Fruit fly (Drosophila melanogaster) whole organism, embryonic: ENCODE results near the gene CG2104.
A peak's percentile ranks its signal among the peaks of the same experiment; 100 is the strongest.

ENCODE experiments used
- Abd-B ChIP-seq: fragments of 200-800 bp; sonication (Bioruptor generic); optimal IDR thresholded peaks from 2 replicates; lab custom pipeline; 2018; ENCODE audit warnings: missing biosample characterization, mild to moderate bottlenecking, missing genetic modification characterization, moderate library complexity
- Ada2b ChIP-seq: fragments of 200-800 bp; sonication (Bioruptor generic); IDR thresholded peaks from 2 replicates; pipeline ENCODE4 v1.3.6; 2022; ENCODE audit warnings: missing biosample characterization, missing genetic modification characterization
- Asciz ChIP-seq: fragments of 200-800 bp; sonication (Bioruptor generic); optimal IDR thresholded peaks from 2 replicates; lab custom pipeline; 2017; ENCODE audit warnings: missing biosample characterization, mild to moderate bottlenecking, missing genetic modification characterization, missing genetic modification reagents
- B-H1 ChIP-seq: fragments of 200-800 bp; sonication (Bioruptor generic); IDR thresholded peaks from 3 replicates; pipeline ENCODE4 v1.3.6; 2022; ENCODE audit warnings: missing biosample characterization, missing genetic modification characterization
- CG10209 ChIP-seq: fragments of 200-800 bp; sonication (Bioruptor generic); optimal IDR thresholded peaks from 3 replicates; lab custom pipeline; 2017; ENCODE audit warnings: missing biosample characterization, mild to moderate bottlenecking, missing genetic modification characterization, missing genetic modification reagents
- CG1024 ChIP-seq: fragments of 200-800 bp; sonication (Bioruptor generic); IDR thresholded peaks from 2 replicates; pipeline ENCODE4 v1.3.6; 2022; ENCODE audit warnings: missing biosample characterization, missing genetic modification characterization
- CG10366 ChIP-seq: fragments of 200-800 bp; sonication (Bioruptor generic); IDR thresholded peaks from 2 replicates; pipeline ENCODE4 v1.3.6; 2022; ENCODE audit warnings: missing biosample characterization, missing genetic modification characterization
- CG10462 ChIP-seq: fragments of 200-800 bp; sonication (Bioruptor generic); optimal IDR thresholded peaks from 2 replicates; lab custom pipeline; 2016; ENCODE audit warnings: missing biosample characterization, missing genetic modification characterization
- CG10565 ChIP-seq: fragments of 200-800 bp; sonication (Bioruptor generic); optimal IDR thresholded peaks from 3 replicates; lab custom pipeline; 2016; ENCODE audit warnings: missing biosample characterization, mild to moderate bottlenecking, missing genetic modification characterization
- CG11504 ChIP-seq: fragments of 200-800 bp; sonication (Bioruptor generic); optimal IDR thresholded peaks from 3 replicates; lab custom pipeline; 2019; ENCODE audit warnings: missing biosample characterization, mild to moderate bottlenecking, missing genetic modification characterization, moderate library complexity
- CG14050 ChIP-seq: fragments of 200-800 bp; sonication (Bioruptor generic); IDR thresholded peaks from 3 replicates; pipeline ENCODE4 v1.3.6; 2022; ENCODE audit warnings: missing biosample characterization, missing genetic modification characterization
- CG15514 ChIP-seq: fragments of 200-800 bp; sonication (Bioruptor generic); optimal IDR thresholded peaks from 3 replicates; lab custom pipeline; 2017; ENCODE audit warnings: missing biosample characterization, missing genetic modification characterization, mild to moderate bottlenecking, moderate library complexity, missing genetic modification reagents
- CG15696 ChIP-seq: fragments of 200-800 bp; sonication (Bioruptor generic); optimal IDR thresholded peaks from 2 replicates; lab custom pipeline; 2019; ENCODE audit warnings: missing biosample characterization, mild to moderate bottlenecking, missing genetic modification characterization, moderate library complexity
- CG1647 ChIP-seq: fragments of 200-800 bp; sonication (Bioruptor generic); optimal IDR thresholded peaks from 3 replicates; lab custom pipeline; 2016; ENCODE audit warnings: missing biosample characterization, missing genetic modification characterization
- CG17361 ChIP-seq: fragments of 200-800 bp; sonication (Bioruptor generic); IDR thresholded peaks from 3 replicates; pipeline ENCODE4 v1.3.6; 2022; ENCODE audit warnings: missing biosample characterization, missing genetic modification characterization
- CG17385 ChIP-seq: fragments of 200-800 bp; sonication (Bioruptor generic); optimal IDR thresholded peaks from 3 replicates; lab custom pipeline; 2018; ENCODE audit warnings: missing biosample characterization, mild to moderate bottlenecking, missing genetic modification characterization
- CG18599 ChIP-seq: fragments of 200-800 bp; sonication (Bioruptor generic); optimal IDR thresholded peaks from 3 replicates; lab custom pipeline; 2017; ENCODE audit warnings: missing biosample characterization, missing genetic modification characterization, mild to moderate bottlenecking, moderate library complexity, missing genetic modification reagents
- CG2199 ChIP-seq: fragments of 200-800 bp; sonication (Bioruptor generic); IDR thresholded peaks from 3 replicates; pipeline ENCODE4 v1.3.6; 2022; ENCODE audit warnings: missing biosample characterization, missing genetic modification characterization
- CG2875 ChIP-seq: fragments of 200-800 bp; sonication (Bioruptor generic); optimal IDR thresholded peaks from 2 replicates; lab custom pipeline; 2017; ENCODE audit warnings: missing biosample characterization, mild to moderate bottlenecking, missing genetic modification characterization, missing genetic modification reagents
- CG34224 ChIP-seq: fragments of 200-800 bp; sonication (Bioruptor generic); IDR thresholded peaks from 3 replicates; pipeline ENCODE4 v1.3.6; 2022; ENCODE audit warnings: missing biosample characterization, missing genetic modification characterization; ENCODE audit not compliant: partially characterized antibody
- CG3838 ChIP-seq: fragments of 200-800 bp; sonication (Bioruptor generic); optimal IDR thresholded peaks from 3 replicates; lab custom pipeline; 2016; ENCODE audit warnings: missing biosample characterization, missing genetic modification characterization
- CG4854 ChIP-seq: fragments of 200-800 bp; sonication (Bioruptor generic); optimal IDR thresholded peaks from 2 replicates; lab custom pipeline; 2016; ENCODE audit warnings: missing biosample characterization, missing genetic modification characterization, inconsistent platforms
- CG5180 ChIP-seq: fragments of 200-800 bp; sonication (Bioruptor generic); optimal IDR thresholded peaks from 3 replicates; lab custom pipeline; 2017; ENCODE audit warnings: missing biosample characterization, missing genetic modification characterization, mild to moderate bottlenecking, moderate library complexity, missing genetic modification reagents
- CG7556 ChIP-seq: fragments of 200-800 bp; sonication (Bioruptor generic); optimal IDR thresholded peaks from 2 replicates; lab custom pipeline; 2017; ENCODE audit warnings: missing biosample characterization, mild to moderate bottlenecking, missing genetic modification characterization
- CG9609 ChIP-seq: fragments of 200-800 bp; sonication (Bioruptor generic); optimal IDR thresholded peaks from 3 replicates; lab custom pipeline; 2016; ENCODE audit warnings: missing biosample characterization, missing genetic modification characterization
- CoRest ChIP-seq: fragments of 200-800 bp; sonication (Bioruptor generic); optimal IDR thresholded peaks from 3 replicates; lab custom pipeline; 2018; ENCODE audit warnings: missing biosample characterization, mild to moderate bottlenecking, missing genetic modification characterization, moderate library complexity
- Deaf1 ChIP-seq: fragments of 200-800 bp; optimal IDR thresholded peaks from 3 replicates; lab custom pipeline; 2019; ENCODE audit warnings: missing biosample characterization, mild to moderate bottlenecking, missing genetic modification characterization, moderate library complexity
- Dip3 ChIP-seq: fragments of 200-800 bp; sonication (Bioruptor generic); optimal IDR thresholded peaks from 3 replicates; lab custom pipeline; 2016; ENCODE audit warnings: missing biosample characterization, missing genetic modification characterization
- Dll ChIP-seq: fragments of 200-800 bp; sonication (Bioruptor generic); IDR thresholded peaks from 4 replicates; pipeline ENCODE4 v1.3.6; 2022; ENCODE audit warnings: missing biosample characterization, missing genetic modification characterization; ENCODE audit not compliant: partially characterized antibody
- Eip74EF ChIP-seq, 2 experiments: fragments of 200-800 bp in 1 of 2; fragments of >200 bp in 1 of 2; sonication (Bioruptor generic) in 1 of 2; optimal IDR thresholded peaks; 2 replicates each; lab custom pipeline; 2017 to 2019; ENCODE audit warnings: missing biosample characterization in 2 of 2, missing genetic modification characterization in 2 of 2, mild to moderate bottlenecking in 1 of 2, moderate library complexity in 1 of 2
- Spps ChIP-seq: fragments of 200-800 bp; sonication (Bioruptor generic); optimal IDR thresholded peaks from 2 replicates; lab custom pipeline; 2018; ENCODE audit warnings: missing biosample characterization, mild to moderate bottlenecking, missing genetic modification characterization
- Tbp ChIP-seq: fragments of >200 bp; optimal IDR thresholded peaks from 2 replicates; lab custom pipeline; 2018; ENCODE audit warnings: missing biosample characterization, missing genetic modification characterization
- YL-1 ChIP-seq: fragments of 200-800 bp; sonication (Bioruptor generic); optimal IDR thresholded peaks from 3 replicates; lab custom pipeline; 2017; ENCODE audit warnings: missing biosample characterization, mild to moderate bottlenecking, missing genetic modification characterization
- ash1 ChIP-seq: fragments of 200-800 bp; sonication (Bioruptor generic); optimal IDR thresholded peaks from 2 replicates; lab custom pipeline; 2018; ENCODE audit warnings: missing biosample characterization, mild to moderate bottlenecking, missing genetic modification characterization
- az2 ChIP-seq: fragments of 200-800 bp; sonication (Bioruptor generic); optimal IDR thresholded peaks from 3 replicates; lab custom pipeline; 2016; ENCODE audit warnings: missing biosample characterization, missing genetic modification characterization
- ci ChIP-seq: fragments of 200-800 bp; sonication (Bioruptor generic); IDR thresholded peaks from 3 replicates; pipeline ENCODE4 v1.3.6; 2022; ENCODE audit warnings: missing biosample characterization, missing genetic modification characterization
- croc ChIP-seq: fragments of 200-800 bp; sonication (Bioruptor generic); conservative IDR thresholded peaks from 3 replicates; pipeline ENCODE4 v1.3.6; 2022; ENCODE audit warnings: missing biosample characterization, missing genetic modification characterization
- dati ChIP-seq: fragments of 200-800 bp; sonication (Bioruptor generic); IDR thresholded peaks from 2 replicates; pipeline ENCODE4 v1.3.6; 2022; ENCODE audit warnings: missing biosample characterization, missing genetic modification characterization
- fru ChIP-seq: fragments of >200 bp; optimal IDR thresholded peaks from 2 replicates; lab custom pipeline; 2017
- fu2 ChIP-seq: fragments of 200-800 bp; sonication (Bioruptor generic); optimal IDR thresholded peaks from 2 replicates; lab custom pipeline; 2016; ENCODE audit warnings: missing biosample characterization, missing genetic modification characterization
- hth ChIP-seq: fragments of >200 bp; optimal IDR thresholded peaks from 2 replicates; lab custom pipeline; 2017; ENCODE audit warnings: inconsistent platforms
- jumu ChIP-seq: fragments of 200-800 bp; sonication (Bioruptor generic); optimal IDR thresholded peaks from 3 replicates; lab custom pipeline; 2016; ENCODE audit warnings: missing biosample characterization, missing genetic modification characterization
- luna ChIP-seq: fragments of 200-800 bp; sonication (Bioruptor generic); optimal IDR thresholded peaks from 2 replicates; lab custom pipeline; 2016; ENCODE audit warnings: missing biosample characterization, missing genetic modification characterization
- sens-2 ChIP-seq: fragments of 200-800 bp; sonication (Bioruptor generic); IDR thresholded peaks from 2 replicates; pipeline ENCODE4 v1.3.6; 2022; ENCODE audit warnings: missing biosample characterization, missing genetic modification characterization
- sna ChIP-seq: fragments of 200-800 bp; sonication (Bioruptor generic); IDR thresholded peaks from 2 replicates; pipeline ENCODE4 v1.3.6; 2022; ENCODE audit warnings: missing biosample characterization, missing genetic modification characterization; ENCODE audit not compliant: partially characterized antibody
- sqz ChIP-seq: fragments of 200-800 bp; sonication (Bioruptor generic); optimal IDR thresholded peaks from 3 replicates; lab custom pipeline; 2018; ENCODE audit warnings: missing biosample characterization, mild to moderate bottlenecking, missing genetic modification characterization
- tin ChIP-seq: fragments of 200-800 bp; sonication (Bioruptor generic); optimal IDR thresholded peaks from 3 replicates; lab custom pipeline; 2016; ENCODE audit warnings: missing biosample characterization, missing genetic modification characterization
- trem ChIP-seq: fragments of 200-800 bp; optimal IDR thresholded peaks from 3 replicates; lab custom pipeline; 2019; ENCODE audit warnings: missing biosample characterization, mild to moderate bottlenecking, missing genetic modification characterization, moderate library complexity
- z ChIP-seq: fragments of 200-800 bp; sonication (Bioruptor generic); IDR thresholded peaks from 3 replicates; pipeline ENCODE4 v1.3.6; 2022; ENCODE audit warnings: missing biosample characterization, missing genetic modification characterization
- zfh2 ChIP-seq: fragments of 200-800 bp; sonication (Bioruptor generic); optimal IDR thresholded peaks from 2 replicates; lab custom pipeline; 2016; ENCODE audit warnings: missing biosample characterization, missing genetic modification characterization

CG2104 gene

DNA sequence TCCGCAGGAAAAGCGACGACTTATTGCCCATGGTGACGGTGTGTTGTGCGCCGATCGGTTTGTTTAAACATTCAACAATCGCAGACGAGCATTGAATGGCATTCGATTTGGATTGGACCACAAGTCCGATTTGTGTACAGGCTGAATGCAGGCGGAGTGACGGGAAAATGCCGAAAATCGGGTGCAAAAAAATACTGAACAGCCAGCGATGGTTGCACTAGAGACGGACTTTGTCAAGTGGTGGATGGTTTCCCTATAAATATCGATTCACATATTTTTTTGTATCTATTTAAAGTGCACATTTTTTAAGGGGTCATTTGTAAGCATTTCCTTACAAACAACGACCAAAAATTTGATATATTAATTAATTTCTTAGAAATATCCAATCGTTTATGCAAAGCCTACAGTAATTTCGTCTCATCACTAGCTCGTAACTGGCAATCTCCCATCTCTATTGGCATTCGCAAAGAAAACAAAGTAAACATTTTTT, 38.3 kb downstream of the CG2104 start, which contains the start of the genes elm and MED27 (continued):
- TF ChIP-seq Tbp (GFP tag; lab: Kevin White, UChicago) (no peak), ci (peak; percentile 91), Dll (GFP tag; lab: Robert Waterston, UW) (peak; percentile 98), trem (tag; lab: Kevin White, UChicago) (peak; percentile 90), croc (GFP tag; lab: Robert Waterston, UW) (peak; percentile 90), Dip3 (peak; percentile 92), Eip74EF (GFP tag; optimal IDR thresholded peaks at IDR 0.05; lab: Kevin White, UChicago) (peak in 1 of 2 experiments; percentile 64), Spps (peak; percentile 81), B-H1 (peak; percentile 91), CG2199 (GFP tag; lab: Robert Waterston, UW) (0 out of 3 replicates have a peak, but pooled peaks have one; percentile 67), YL-1 (GFP tag; lab: Kevin White, UChicago) (peak; percentile 76), az2 (GFP tag; lab: Kevin White, UChicago) (peak; percentile 96), Deaf1 (tag; lab: Kevin White, UChicago) (peak; percentile 68), sqz (GFP tag; lab: Kevin White, UChicago) (peak; percentile 90), CG10366 (peak; percentile 92), CG17361 (peak; percentile 95), z (no peak; the same call in 2 of the 3 replicates), CG10462 (GFP tag; lab: Kevin White, UChicago) (peak; percentile 88), fru (lab: Kevin White, UChicago) (no peak), sens-2 (peak; percentile 73; the same call in 1 of the 2 replicates), CG2875 (GFP tag; lab: Kevin White, UChicago) (peak; percentile 81), CG18599 (peak; percentile 92), CG10565 (GFP tag; lab: Kevin White, UChicago) (peak; percentile 38), CG14050 (GFP tag; lab: Robert Waterston, UW) (peak; percentile 90), CG34224 (GFP tag; lab: Robert Waterston, UW) (peak; percentile 87), luna (GFP tag; lab: Kevin White, UChicago) (peak; percentile 27), CoRest (tag; lab: Kevin White, UChicago) (peak; percentile 95), CG3838 (GFP tag; lab: Kevin White, UChicago) (peak; percentile 87), tin (GFP tag; lab: Kevin White, UChicago) (peak; percentile 96), Abd-B (peak; percentile 97), fu2 (GFP tag; lab: Kevin White, UChicago) (peak; percentile 91), CG5180 (no peak), sna (GFP tag; lab: Robert Waterston, UW) (peak; percentile 96), hth (no peak), CG10209 (peak; percentile 90), zfh2 (GFP tag; lab: Kevin White, UChicago) (peak; percentile 96), jumu (peak; percentile 94), Asciz (GFP tag; lab: Kevin White, UChicago) (peak; percentile 67), CG15514 (GFP tag; lab: Kevin White, UChicago) (peak; percentile 89), Ada2b (GFP tag; lab: Robert Waterston, UW) (peak; percentile 92), CG7556 (GFP tag; lab: Kevin White, UChicago) (peak; percentile 85), CG1024 (peak; percentile 60; the same call in 1 of the 2 replicates), ash1 (GFP tag; lab: Kevin White, UChicago) (peak; percentile 35), CG9609 (GFP tag; lab: Kevin White, UChicago) (peak; percentile 91), CG11504 (tag; lab: Kevin White, UChicago) (peak; percentile 89), CG1647 (GFP tag; lab: Kevin White, UChicago) (peak; percentile 89), CG17385 (GFP tag; lab: Kevin White, UChicago) (peak; percentile 80), dati (no peak; the same call in 1 of the 2 replicates), CG4854 (GFP tag; lab: Kevin White, UChicago) (peak; percentile 86), CG15696 (tag; lab: Kevin White, UChicago) (peak; percentile 97)
